Worm (Caenorhabditis elegans): ENCODE results near the gene K02H11.9.

- no peak for TF ChIP-seq W03F9.2 (tag; optimal IDR thresholded peaks at IDR 0.05)
- TF ChIP-seq him-1 (tag; optimal IDR thresholded peaks at IDR 0.05): no peak
- no peak for TF ChIP-seq dao-5 (tag; optimal IDR thresholded peaks at IDR 0.05)
Observed at ce11 chrV:1522485-1522884, 14.4 kb downstream of the K02H11.9 start, which contains the start of gene str-243.

All from whole organism, L4/young adult.